Fruit fly (Drosophila melanogaster): Measurements from ENCODE around the gene CG9044.

DNA sequence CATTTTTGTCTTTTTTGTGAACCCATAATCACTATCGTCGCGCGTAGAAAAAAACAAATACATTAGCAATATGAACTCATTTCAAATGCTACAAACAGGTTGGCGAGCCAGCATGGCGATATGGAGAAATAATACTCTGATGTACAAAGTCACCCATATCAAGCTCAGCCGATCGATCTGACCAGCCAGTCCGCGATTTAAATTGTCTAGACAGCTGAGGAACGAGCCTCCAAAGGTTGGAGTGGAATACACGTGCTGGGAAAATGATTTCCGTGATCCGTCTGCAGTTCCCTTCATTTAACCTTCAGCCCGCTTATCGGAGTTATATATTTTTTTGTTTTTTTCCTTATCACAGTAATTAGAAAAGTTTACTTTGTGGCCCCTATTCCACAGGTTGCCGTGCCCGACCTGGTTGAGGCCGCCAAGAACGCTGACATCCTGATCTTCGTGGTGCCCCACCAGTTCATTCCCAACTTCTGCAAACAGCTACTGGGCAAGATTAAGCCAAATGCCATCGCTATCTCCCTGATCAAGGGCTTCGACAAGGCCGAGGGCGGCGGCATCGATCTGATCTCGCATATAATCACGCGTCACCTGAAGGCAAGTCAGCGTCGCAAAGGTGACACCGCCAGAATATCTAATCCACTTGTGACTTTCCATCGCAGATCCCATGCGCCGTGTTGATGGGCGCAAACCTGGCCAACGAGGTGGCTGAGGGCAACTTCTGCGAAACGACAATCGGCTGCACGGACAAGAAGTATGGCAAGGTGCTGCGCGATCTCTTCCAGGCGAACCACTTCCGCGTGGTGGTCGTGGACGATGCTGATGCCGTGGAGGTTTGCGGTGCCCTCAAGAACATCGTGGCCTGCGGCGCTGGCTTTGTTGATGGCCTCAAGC lies 3.4 kb upstream of the CG9044 start:
- TF ChIP-seq pan (optimal IDR thresholded peaks at IDR 0.05), result no peak
- no peak for TF ChIP-seq CG8478 (optimal IDR thresholded peaks at IDR 0.05)
- no peak for TF ChIP-seq psq (optimal IDR thresholded peaks at IDR 0.05)
